Fruit fly (Drosophila melanogaster) S2 (cell line): ENCODE data around the gene nkd.

Experiments used
- CG8478 ChIP-seq: fragments of >200 bp; optimal IDR thresholded peaks from 2 replicates; lab custom pipeline; 2018
- CTCF ChIP-seq, 2 experiments: fragments of >200 bp; optimal IDR thresholded peaks; 2 replicates each; lab custom pipeline; 2018

dm6 chr3L:19049669-19050510 is 4.6 kb upstream of the nkd start:
- no peak for TF ChIP-seq CG8478 (lab: Kevin White, UChicago)
- TF ChIP-seq CTCF (optimal IDR thresholded peaks at IDR 0.05; lab: Kevin White, UChicago): no peak
